Worm (Caenorhabditis elegans): ENCODE measurements around the gene syx-5.

DNA sequence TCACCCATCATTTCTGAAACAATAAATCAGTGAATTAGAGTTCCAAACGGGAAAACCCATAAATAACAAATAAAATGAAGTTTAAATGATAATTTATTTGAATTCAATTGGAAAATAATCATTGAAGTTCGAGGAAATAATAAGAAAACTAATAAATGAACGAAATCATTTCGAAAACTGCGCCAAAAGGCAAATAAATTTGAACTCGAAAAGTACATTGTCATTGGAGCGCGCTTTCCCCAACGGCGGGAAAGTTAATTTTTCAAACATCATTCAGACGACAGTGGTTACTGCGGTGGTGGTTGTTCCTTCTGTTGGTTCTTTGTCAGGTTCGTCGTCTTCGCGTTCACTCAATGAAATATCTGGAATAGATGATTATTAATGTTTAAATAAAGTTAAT is 31.2 kb upstream of the syx-5 start, which contains the start of gene npp-22:
- no peak for TF ChIP-seq elt-1 (tag; optimal IDR thresholded peaks at IDR 0.05)
- TF ChIP-seq aly-2 (tag; optimal IDR thresholded peaks at IDR 0.05) = no peak
- TF ChIP-seq nhr-12 (tag; optimal IDR thresholded peaks at IDR 0.05) = no peak
- TF ChIP-seq fos-1 (tag; optimal IDR thresholded peaks at IDR 0.05) = no peak
